Fruit fly (Drosophila melanogaster): ENCODE results near the gene CG4686.
A peak's percentile ranks its signal among the peaks of the same experiment; 100 is the strongest.

CG4686 gene

dm6 chr3R:19908863-19909343 is 44.6 kb downstream of the CG4686 start (continued):
- TF ChIP-seq vvl (GFP tag; IDR thresholded peaks at IDR 0.05) (peak; percentile 94), zen (tag; optimal IDR thresholded peaks at IDR 0.05) (peak; percentile 5), MTF-1 (GFP tag; optimal IDR thresholded peaks at IDR 0.05; ENCODE audit: borderline replicate concordance) (peak; percentile 71), kni (GFP tag; optimal IDR thresholded peaks at IDR 0.05) (no peak), zf30C (GFP tag; optimal IDR thresholded peaks at IDR 0.05) (no peak), CG16813 (GFP tag; IDR thresholded peaks at IDR 0.05; ENCODE audit: partially characterized antibody) (no peak), CG3726 (GFP tag; IDR thresholded peaks at IDR 0.05) (0 out of 3 replicates have a peak, but pooled peaks have one; percentile 49), CG13287 (GFP tag; IDR thresholded peaks at IDR 0.05; ENCODE audit: partially characterized antibody) (peak; percentile 28; the same call in 1 of the 2 replicates), org-1 (GFP tag; optimal IDR thresholded peaks at IDR 0.05) (peak; percentile 77), CG11504 (tag; optimal IDR thresholded peaks at IDR 0.05) (peak; percentile 86), CG18599 (GFP tag; optimal IDR thresholded peaks at IDR 0.05) (peak; percentile 88), CG17361 (GFP tag; IDR thresholded peaks at IDR 0.05) (peak; percentile 67), jumu (GFP tag; optimal IDR thresholded peaks at IDR 0.05) (peak; percentile 72), Vsx1 (GFP tag; optimal IDR thresholded peaks at IDR 0.05) (peak; percentile 59), CG9797 (GFP tag; optimal IDR thresholded peaks at IDR 0.05) (no peak), ci (GFP tag; IDR thresholded peaks at IDR 0.05) (peak; percentile 95), pan (optimal IDR thresholded peaks at IDR 0.05) (no peak), pan (GFP tag; optimal IDR thresholded peaks at IDR 0.05 in 1 of 2, IDR thresholded peaks at IDR 0.05 in 1 of 2) (peak in 1 of 2 experiments; percentile 91), Bteb2 (GFP tag; optimal IDR thresholded peaks at IDR 0.05) (peak; percentile 76), CG17829 (tag; optimal IDR thresholded peaks at IDR 0.05) (peak; percentile 47), Neu2 (GFP tag; optimal IDR thresholded peaks at IDR 0.05; ENCODE audit: borderline replicate concordance) (no peak), ab (GFP tag; optimal IDR thresholded peaks at IDR 0.05) (peak; percentile 72), zfh2 (GFP tag; optimal IDR thresholded peaks at IDR 0.05) (peak; percentile 82), her (GFP tag; optimal IDR thresholded peaks at IDR 0.05) (peak; percentile 88), dan (GFP tag; IDR thresholded peaks at IDR 0.05) (no peak), Drgx (GFP tag; IDR thresholded peaks at IDR 0.05) (peak; percentile 77), disco-r (GFP tag; optimal IDR thresholded peaks at IDR 0.05) (peak; percentile 63), usp (GFP tag; optimal IDR thresholded peaks at IDR 0.05) (no peak), CG7357 (GFP tag; IDR thresholded peaks at IDR 0.05) (peak; percentile 66; the same call in 2 of the 3 replicates), CG33213 (GFP tag; optimal IDR thresholded peaks at IDR 0.05) (peak; percentile 66), Antp (GFP tag; optimal IDR thresholded peaks at IDR 0.05) (peak; percentile 89), Hmr (GFP tag; optimal IDR thresholded peaks at IDR 0.05) (peak; percentile 80), Hr78 (GFP tag; optimal IDR thresholded peaks at IDR 0.05) (peak in 1 of 2 experiments; percentile 16), prd (optimal IDR thresholded peaks at IDR 0.05) (no peak), prd (GFP tag; IDR thresholded peaks at IDR 0.05) (peak; percentile 90), Atf3 (GFP tag; optimal IDR thresholded peaks at IDR 0.05) (peak; percentile 78), HLH4C (GFP tag; IDR thresholded peaks at IDR 0.05; ENCODE audit: partially characterized antibody) (no peak), Hr3 (GFP tag; optimal IDR thresholded peaks at IDR 0.05) (peak; percentile 82), Ada2b (GFP tag; IDR thresholded peaks at IDR 0.05) (peak; percentile 90), fd64A (GFP tag; optimal IDR thresholded peaks at IDR 0.05) (peak; percentile 76), wek (GFP tag; optimal IDR thresholded peaks at IDR 0.05) (peak; percentile 26), Asciz (GFP tag; optimal IDR thresholded peaks at IDR 0.05) (peak; percentile 72), Hr51 (GFP tag; optimal IDR thresholded peaks at IDR 0.05) (peak; percentile 70 to 87), nerfin-1 (tag; optimal IDR thresholded peaks at IDR 0.05) (no peak), Dll (GFP tag; IDR thresholded peaks at IDR 0.05; ENCODE audit: partially characterized antibody) (no peak), CG12155 (GFP tag; optimal IDR thresholded peaks at IDR 0.05) (peak; percentile 82), CG7271 (tag; optimal IDR thresholded peaks at IDR 0.05) (no peak), Kr (GFP tag; optimal IDR thresholded peaks at IDR 0.05) (no peak), CG10462 (GFP tag; optimal IDR thresholded peaks at IDR 0.05) (peak; percentile 68), Sox100B (GFP tag; optimal IDR thresholded peaks at IDR 0.05) (peak; percentile 76)

Measured in whole organism, embryonic.